Fruit fly (Drosophila melanogaster) S2 (cell line): ENCODE results near the gene bves.

Source experiments
- CG8478 ChIP-seq: fragments of >200 bp; optimal IDR thresholded peaks from 2 replicates; lab custom pipeline; 2018
- CTCF ChIP-seq, 2 experiments: fragments of >200 bp; optimal IDR thresholded peaks; 2 replicates each; lab custom pipeline; 2018

dm6 chrX:21083246-21083645, 29.5 kb downstream of the bves start:
- TF ChIP-seq CTCF (optimal IDR thresholded peaks at IDR 0.05; lab: Kevin White, UChicago) (no peak), CG8478 (lab: Kevin White, UChicago) (no peak)
